Fruit fly (Drosophila melanogaster) Kc167 (cell line): ENCODE data around the gene dtn.

Experiments used
- Myc ChIP-seq: fragments of >200 bp; optimal IDR thresholded peaks from 2 replicates; lab custom pipeline; 2017; ENCODE audit warnings: missing external identifiers
- Sin3A ChIP-seq: fragments of >200 bp; optimal IDR thresholded peaks from 2 replicates; lab custom pipeline; 2018; ENCODE audit warnings: missing external identifiers
- h ChIP-seq: fragments of >200 bp; optimal IDR thresholded peaks from 3 replicates; lab custom pipeline; 2018; ENCODE audit warnings: missing external identifiers
- psq ChIP-seq: fragments of >200 bp; optimal IDR thresholded peaks from 2 replicates; lab custom pipeline; 2017; ENCODE audit warnings: missing external identifiers

DNA sequence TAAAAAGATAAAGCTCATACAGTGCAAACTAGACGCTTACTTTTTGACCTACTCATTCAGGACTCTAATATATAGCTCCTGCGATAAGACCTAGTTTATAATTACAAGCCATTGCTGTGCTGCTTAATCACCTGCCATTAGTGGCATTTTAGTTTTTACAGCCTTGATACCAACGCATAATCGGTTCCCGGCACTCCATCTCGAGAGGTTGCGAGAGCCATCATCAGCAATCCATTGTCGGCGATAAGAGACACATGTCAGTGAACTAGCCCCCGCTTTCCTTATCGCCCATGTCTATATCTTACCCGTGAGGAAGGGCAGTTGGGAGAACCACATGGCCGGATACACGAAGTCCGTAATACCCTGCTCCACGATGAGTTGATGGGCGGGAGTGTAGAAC lies 24.0 kb upstream of the dtn start:
- no peak for TF ChIP-seq Sin3A (lab: Kevin White, UChicago)
- no peak for TF ChIP-seq psq (lab: Kevin White, UChicago)
- TF ChIP-seq Myc (lab: Kevin White, UChicago), result no peak
- no peak for TF ChIP-seq h (lab: Kevin White, UChicago)
